Worm (Caenorhabditis elegans) whole organism, young adult: ENCODE measurements around the gene M04G7.1.

Experiments
- B0019.2 ChIP-seq: fragments of 200-800 bp; sonication (Bioruptor generic); conservative IDR thresholded peaks from 2 replicates; pipeline ENCODE4 v1.3.6; 2022; ENCODE audit warnings: missing genetic modification reagents, missing genetic modification characterization, missing compliant biosample characterization
- F57C9.4 ChIP-seq: sonication (generic microtip); optimal IDR thresholded peaks from 2 replicates; lab custom pipeline; 2017; ENCODE audit warnings: mild to moderate bottlenecking, missing genetic modification characterization, missing compliant biosample characterization
- K11D2.4 ChIP-seq: fragments of 200-800 bp; sonication (Bioruptor generic); IDR thresholded peaks from 2 replicates; pipeline ENCODE4 v1.3.6; 2022; ENCODE audit warnings: missing genetic modification reagents, missing genetic modification characterization, missing compliant biosample characterization
- K12H6.12 ChIP-seq: fragments of 200-800 bp; sonication (Bioruptor generic); optimal IDR thresholded peaks from 2 replicates; lab custom pipeline; 2018; ENCODE audit warnings: mild to moderate bottlenecking, missing genetic modification characterization, missing compliant biosample characterization
- T26A5.8 ChIP-seq: sonication (generic microtip); optimal IDR thresholded peaks from 2 replicates; lab custom pipeline; 2016; ENCODE audit warnings: missing genetic modification characterization, missing compliant biosample characterization
- Y53G8AR.9 ChIP-seq: fragments of 200-800 bp; sonication (Bioruptor generic); conservative IDR thresholded peaks from 2 replicates; pipeline ENCODE4 v1.3.6; 2022; ENCODE audit warnings: missing genetic modification reagents, missing genetic modification characterization, missing compliant biosample characterization
- Y67H2A.10 ChIP-seq: fragments of 200-800 bp; sonication (Bioruptor generic); conservative IDR thresholded peaks from 2 replicates; pipeline ENCODE4 v1.3.6; 2022; ENCODE audit warnings: missing genetic modification reagents, missing genetic modification characterization, missing compliant biosample characterization
- ama-1 ChIP-seq, 3 experiments: fragments of 150-350 bp in 1 of 3; sonication (generic microtip) in 2 of 3; optimal IDR thresholded peaks; 2 replicates each; lab custom pipeline; 2014 to 2018; ENCODE audit warnings: missing biosample characterization in 2 of 3, missing genetic modification characterization in 2 of 3, missing genetic modification reagents in 2 of 3
- aptf-2 ChIP-seq: fragments of 200-800 bp; sonication (Bioruptor generic); conservative IDR thresholded peaks from 2 replicates; pipeline ENCODE4 v1.3.6; 2022; ENCODE audit warnings: missing genetic modification reagents, missing genetic modification characterization, missing compliant biosample characterization
- athp-1 ChIP-seq: sonication (generic microtip); optimal IDR thresholded peaks from 2 replicates; lab custom pipeline; 2017; ENCODE audit warnings: mild to moderate bottlenecking, missing genetic modification characterization, missing compliant biosample characterization
- attf-5 ChIP-seq: fragments of 200-800 bp; sonication (Bioruptor generic); optimal IDR thresholded peaks from 2 replicates; lab custom pipeline; 2018; ENCODE audit warnings: mild to moderate bottlenecking, missing genetic modification characterization, missing compliant biosample characterization
- bed-2 ChIP-seq: fragments of 200-800 bp; sonication (Bioruptor generic); IDR thresholded peaks from 2 replicates; pipeline ENCODE4 v1.3.6; 2022; ENCODE audit warnings: missing genetic modification reagents, missing genetic modification characterization, missing compliant biosample characterization
- cebp-1 ChIP-seq, 2 experiments: fragments of 200-800 bp in 1 of 2; sonication (Bioruptor generic) in 1 of 2; sonication (generic microtip) in 1 of 2; IDR thresholded peaks in 1 of 2; optimal IDR thresholded peaks in 1 of 2; 2 replicates each; pipeline versions ENCODE4 v1.3.6 to Lab custom; 2017 to 2022; ENCODE audit warnings: missing compliant biosample characterization in 2 of 2, missing genetic modification characterization in 2 of 2, mild to moderate bottlenecking in 1 of 2, missing genetic modification reagents in 1 of 2, moderate library complexity in 1 of 2
- cebp-2 ChIP-seq: fragments of 200-800 bp; sonication (Bioruptor generic); IDR thresholded peaks from 2 replicates; pipeline ENCODE4 v1.3.6; 2022; ENCODE audit warnings: missing genetic modification characterization, missing compliant biosample characterization
- dpff-1 ChIP-seq: sonication (generic microtip); optimal IDR thresholded peaks from 2 replicates; lab custom pipeline; 2017; ENCODE audit warnings: mild to moderate bottlenecking, missing genetic modification characterization, missing compliant biosample characterization
- dpl-1 ChIP-seq: fragments of 150-350 bp; optimal IDR thresholded peaks from 2 replicates; lab custom pipeline; 2014; ENCODE audit warnings: missing biosample characterization, missing genetic modification reagents, missing genetic modification characterization
- egrh-3 ChIP-seq: fragments of 200-800 bp; sonication (Bioruptor generic); IDR thresholded peaks from 2 replicates; pipeline ENCODE4 v1.3.6; 2022; ENCODE audit warnings: missing genetic modification reagents, missing genetic modification characterization, missing compliant biosample characterization
- ets-4 ChIP-seq: fragments of 200-800 bp; sonication (Bioruptor generic); optimal IDR thresholded peaks from 2 replicates; lab custom pipeline; 2018; ENCODE audit warnings: mild to moderate bottlenecking, missing genetic modification characterization, missing compliant biosample characterization
- fkh-3 ChIP-seq: sonication (generic microtip); optimal IDR thresholded peaks from 2 replicates; lab custom pipeline; 2016; ENCODE audit warnings: mild to moderate bottlenecking, missing genetic modification characterization, missing compliant biosample characterization
- him-1 ChIP-seq: sonication (generic microtip); optimal IDR thresholded peaks from 2 replicates; lab custom pipeline; 2016; ENCODE audit warnings: missing genotype, missing genetic modification reagents, missing genetic modification characterization, missing compliant biosample characterization
- hmg-1.2 ChIP-seq: fragments of 200-800 bp; sonication (Bioruptor generic); IDR thresholded peaks from 2 replicates; pipeline ENCODE4 v1.3.6; 2022; ENCODE audit warnings: missing genetic modification reagents, missing genetic modification characterization, missing compliant biosample characterization
- let-607 ChIP-seq, 2 experiments: fragments of 200-800 bp in 1 of 2; sonication (Bioruptor generic) in 1 of 2; sonication (generic microtip) in 1 of 2; optimal IDR thresholded peaks; 2 replicates each; lab custom pipeline; 2016 to 2018; ENCODE audit warnings: mild to moderate bottlenecking in 2 of 2, missing compliant biosample characterization in 2 of 2, missing genetic modification characterization in 2 of 2, moderate library complexity in 2 of 2, missing genotype in 1 of 2
- lin-26 ChIP-seq: fragments of 200-800 bp; sonication (Bioruptor generic); IDR thresholded peaks from 2 replicates; pipeline ENCODE4 v1.3.6; 2022; ENCODE audit warnings: missing genetic modification reagents, missing genetic modification characterization, missing compliant biosample characterization
- lin-35 ChIP-seq, 3 experiments: fragments of 150-350 bp in 2 of 3; sonication (generic microtip) in 1 of 3; optimal IDR thresholded peaks; 2 replicates each; lab custom pipeline; 2014 to 2018; ENCODE audit warnings: missing biosample characterization in 3 of 3, missing genetic modification characterization in 3 of 3, missing genetic modification reagents in 3 of 3
- lin-40 ChIP-seq: sonication (generic microtip); optimal IDR thresholded peaks from 2 replicates; lab custom pipeline; 2016; ENCODE audit warnings: missing genetic modification characterization, mild to moderate bottlenecking, missing compliant biosample characterization, missing genotype, missing genetic modification reagents
- lin-54 ChIP-seq: fragments of 200-800 bp; sonication (Bioruptor generic); optimal IDR thresholded peaks from 2 replicates; lab custom pipeline; 2018; ENCODE audit warnings: mild to moderate bottlenecking, missing genetic modification characterization, missing compliant biosample characterization
- lsl-1 ChIP-seq: fragments of 200-800 bp; sonication (Bioruptor generic); optimal IDR thresholded peaks from 2 replicates; lab custom pipeline; 2018; ENCODE audit warnings: mild to moderate bottlenecking, missing genetic modification characterization, moderate library complexity, missing compliant biosample characterization
- lsy-27 ChIP-seq: sonication (generic microtip); optimal IDR thresholded peaks from 2 replicates; lab custom pipeline; 2017; ENCODE audit warnings: missing genetic modification characterization, mild to moderate bottlenecking, missing compliant biosample characterization, antibody characterized with exemption, missing genotype, borderline replicate concordance; ENCODE audit not compliant: insufficient read depth
- madf-10 ChIP-seq: sonication (generic microtip); optimal IDR thresholded peaks from 2 replicates; lab custom pipeline; 2016; ENCODE audit warnings: mild to moderate bottlenecking, missing genetic modification characterization, missing compliant biosample characterization
- mcd-1 ChIP-seq: fragments of 200-800 bp; sonication (Bioruptor generic); IDR thresholded peaks from 2 replicates; pipeline ENCODE4 v1.3.6; 2022; ENCODE audit warnings: missing genetic modification reagents, missing genetic modification characterization, missing compliant biosample characterization
- nhr-179 ChIP-seq: sonication (generic microtip); optimal IDR thresholded peaks from 2 replicates; lab custom pipeline; 2016; ENCODE audit warnings: mild to moderate bottlenecking, missing genetic modification characterization, missing compliant biosample characterization
- nhr-27 ChIP-seq: fragments of 200-800 bp; sonication (Bioruptor generic); optimal IDR thresholded peaks from 2 replicates; lab custom pipeline; 2018; ENCODE audit warnings: mild to moderate bottlenecking, missing genetic modification characterization, moderate library complexity, missing compliant biosample characterization
- nhr-80 ChIP-seq: sonication (generic microtip); optimal IDR thresholded peaks from 2 replicates; lab custom pipeline; 2016; ENCODE audit warnings: missing genetic modification characterization, missing compliant biosample characterization
- nhr-90 ChIP-seq: sonication (generic microtip); optimal IDR thresholded peaks from 2 replicates; lab custom pipeline; 2016; ENCODE audit warnings: missing genotype, mild to moderate bottlenecking, missing genetic modification characterization, missing compliant biosample characterization
- pha-4 ChIP-seq: fragments of 150-350 bp; sonication (generic microtip); optimal IDR thresholded peaks from 2 replicates; lab custom pipeline; 2014; ENCODE audit warnings: missing biosample characterization, missing genetic modification reagents, missing genetic modification characterization
- snpc-1.3 ChIP-seq: sonication (generic microtip); optimal IDR thresholded peaks from 2 replicates; lab custom pipeline; 2017; ENCODE audit warnings: missing genetic modification characterization, mild to moderate bottlenecking, missing compliant biosample characterization, antibody characterized with exemption, moderate library complexity, missing genotype, missing genetic modification reagents; ENCODE audit not compliant: insufficient read depth
- snpc-4 ChIP-seq, 5 experiments: fragments of 150-350 bp in 1 of 5; sonication (generic microtip) in 4 of 5; optimal IDR thresholded peaks; 2 replicates each; lab custom pipeline; 2014 to 2018; ENCODE audit warnings: missing genetic modification characterization in 5 of 5, missing biosample characterization in 3 of 5, antibody characterized with exemption in 2 of 5, mild to moderate bottlenecking in 2 of 5, missing compliant biosample characterization in 2 of 5, missing genotype in 2 of 5, moderate library complexity in 2 of 5, missing genetic modification reagents in 1 of 5
- sptf-2 ChIP-seq: fragments of 200-800 bp; sonication (Bioruptor generic); optimal IDR thresholded peaks from 2 replicates; lab custom pipeline; 2018; ENCODE audit warnings: mild to moderate bottlenecking, missing genetic modification characterization, missing compliant biosample characterization
- ztf-28 ChIP-seq: fragments of 200-800 bp; sonication (Bioruptor generic); IDR thresholded peaks from 2 replicates; pipeline ENCODE4 v1.3.6; 2022; ENCODE audit warnings: missing genetic modification reagents, missing genetic modification characterization, missing compliant biosample characterization
- ztf-3 ChIP-seq: fragments of 200-800 bp; sonication (Bioruptor generic); optimal IDR thresholded peaks from 2 replicates; lab custom pipeline; 2018; ENCODE audit warnings: mild to moderate bottlenecking, missing genetic modification characterization, missing compliant biosample characterization

Gene M04G7.1

DNA sequence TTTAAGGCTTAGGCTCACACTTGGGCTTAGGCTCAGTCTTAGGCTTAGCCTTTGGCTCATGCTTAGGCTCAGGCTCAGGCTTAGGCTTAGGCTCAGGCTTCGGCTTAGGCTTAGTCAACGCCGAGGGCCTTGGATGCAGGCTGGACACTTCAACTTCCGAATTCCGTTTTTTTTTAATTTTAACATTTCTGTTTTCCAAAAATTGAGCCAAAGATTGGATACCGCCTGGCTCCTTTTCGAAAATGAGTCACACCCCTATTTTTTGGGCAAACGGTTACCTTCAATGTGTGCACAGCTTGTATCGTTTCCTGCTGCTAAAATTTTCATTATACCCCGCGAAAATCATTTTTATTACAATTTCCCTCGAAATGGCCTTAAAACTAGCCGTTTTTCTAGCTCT lies at the start of gene M04G7.1:
M04G7.1 (plus strand) TSS at position 301 of the 400 bp plus-strand sequence.
- TF ChIP-seq lin-26 (GFP tag; lab: Robert Waterston, UW) (no peak), egrh-3 (GFP tag; lab: Robert Waterston, UW) (no peak), mcd-1 (GFP tag; lab: Robert Waterston, UW) (no peak), fkh-3 (tag; lab: Kevin White, UChicago) (no peak), snpc-1.3 (tag; lab: Kevin White, UChicago) (no peak), lsl-1 (GFP tag; lab: Kevin White, UChicago) (no peak), pha-4 (no peak), nhr-27 (no peak), T26A5.8 (tag; lab: Kevin White, UChicago) (no peak), dpl-1 (GFP tag; lab: Kevin White, UChicago) (no peak), nhr-179 (tag; lab: Kevin White, UChicago) (no peak), ztf-3 (GFP tag; lab: Kevin White, UChicago) (no peak), nhr-90 (tag; lab: Kevin White, UChicago) (no peak)

DNA sequence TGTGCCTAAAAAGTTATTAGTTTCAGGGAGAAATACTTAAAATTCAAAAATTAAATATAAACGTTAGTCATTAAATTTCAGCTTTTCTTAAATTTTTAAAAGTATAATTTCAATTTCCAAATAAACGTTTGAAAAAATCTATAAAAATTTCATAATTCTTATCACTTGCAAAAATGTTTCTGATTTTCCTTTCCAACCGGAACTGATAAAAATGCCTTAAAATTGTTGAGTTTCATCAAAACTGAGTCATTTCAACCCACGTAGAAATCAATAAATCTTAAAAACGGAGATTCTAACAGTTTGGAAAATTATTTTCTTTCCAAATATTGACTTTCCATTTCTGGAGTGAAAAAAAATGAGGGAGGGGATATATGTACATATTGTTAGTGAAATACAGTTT lies 46.7 kb upstream of the M04G7.1 start:
- TF ChIP-seq nhr-80 (tag; lab: Kevin White, UChicago) = peak; percentile 19
- no peak for TF ChIP-seq dpff-1 (tag; lab: Kevin White, UChicago)

DNA sequence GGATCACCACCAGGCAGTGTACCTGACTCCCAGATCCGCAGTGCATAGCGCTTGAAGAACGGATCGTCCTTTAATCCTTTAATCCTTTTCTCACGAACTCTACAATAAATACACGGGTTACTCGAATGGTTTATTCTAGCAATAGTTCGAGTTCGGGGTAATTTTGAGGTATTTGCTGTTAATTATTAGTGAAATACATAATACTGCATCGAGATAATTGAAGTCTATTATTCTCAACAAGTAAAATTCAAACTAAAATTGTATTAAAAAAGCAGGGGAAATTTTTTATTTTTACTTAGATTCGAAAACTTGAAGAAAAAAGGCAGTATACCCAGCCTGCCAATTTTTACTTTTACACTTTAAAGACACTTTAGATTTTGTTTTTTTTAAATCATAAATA lies 45.6 kb upstream of the M04G7.1 start, which contains the start of gene kgb-1:
kgb-1 (minus strand) TSS at position 101 of the 400 bp plus-strand sequence.
- TF ChIP-seq athp-1 = no peak
- no peak for TF ChIP-seq lin-54 (GFP tag; lab: Kevin White, UChicago)
- no peak for TF ChIP-seq ets-4 (GFP tag; lab: Kevin White, UChicago)
- TF ChIP-seq Y53G8AR.9 (GFP tag; lab: Robert Waterston, UW) = no peak
- TF ChIP-seq bed-2 = no peak
- no peak for TF ChIP-seq hmg-1.2 (GFP tag; lab: Robert Waterston, UW)
- no peak for TF ChIP-seq snpc-4 (GFP tag; optimal IDR thresholded peaks at IDR 0.05; lab: Kevin White, UChicago)
- TF ChIP-seq snpc-4 (tag; optimal IDR thresholded peaks at IDR 0.05; lab: Kevin White, UChicago) = no peak
- no peak for TF ChIP-seq lin-26 (GFP tag; lab: Robert Waterston, UW)
- no peak for TF ChIP-seq aptf-2 (GFP tag; lab: Robert Waterston, UW)
- no peak for TF ChIP-seq B0019.2 (GFP tag; lab: Robert Waterston, UW)
- TF ChIP-seq F57C9.4 = no peak
- TF ChIP-seq ama-1 (optimal IDR thresholded peaks at IDR 0.05; lab: Kevin White, UChicago) = no peak
- no peak for TF ChIP-seq ama-1 (GFP tag; optimal IDR thresholded peaks at IDR 0.05; lab: Kevin White, UChicago)
- TF ChIP-seq nhr-80 (tag; lab: Kevin White, UChicago) = no peak
- no peak for TF ChIP-seq ztf-28 (GFP tag; lab: Robert Waterston, UW)
- no peak for TF ChIP-seq lsy-27 (tag; lab: Kevin White, UChicago)
- no peak for TF ChIP-seq let-607 (tag; optimal IDR thresholded peaks at IDR 0.05; lab: Kevin White, UChicago)
- no peak for TF ChIP-seq him-1 (tag; lab: Kevin White, UChicago)
- TF ChIP-seq sptf-2 (GFP tag; lab: Kevin White, UChicago) = no peak
- no peak for TF ChIP-seq Y67H2A.10

DNA sequence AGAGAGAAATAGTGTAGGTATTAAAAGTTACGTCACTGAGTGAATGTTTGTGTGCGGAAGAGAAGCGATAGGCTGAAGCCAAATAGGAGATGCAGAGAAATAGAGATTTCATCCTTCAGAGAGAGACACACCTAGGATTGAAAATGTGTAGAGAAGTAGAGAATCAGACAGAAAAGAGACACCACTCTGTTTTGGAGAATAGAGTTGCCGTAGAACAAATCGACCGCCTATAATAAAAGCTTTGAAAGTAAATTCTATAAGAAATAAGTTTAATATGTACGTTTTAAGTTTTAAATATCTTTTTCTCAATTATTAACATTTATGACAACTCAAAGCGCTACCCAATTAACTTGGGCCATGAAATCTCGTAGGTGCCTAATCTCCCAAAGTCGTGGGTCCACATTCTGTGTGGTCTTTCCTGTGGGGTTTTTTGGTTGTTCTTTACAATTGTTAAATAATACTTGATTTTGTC lies 45.1 kb upstream of the M04G7.1 start, which contains the start of gene T07A9.12:
T07A9.12 (plus strand) TSS at position 448 of the 472 bp plus-strand sequence.
- TF ChIP-seq madf-10 = peak; percentile 32
- no peak for TF ChIP-seq cebp-1 (GFP tag; IDR thresholded peaks at IDR 0.05; lab: Robert Waterston, UW)
- peak; percentile 67 for TF ChIP-seq cebp-1 (tag; optimal IDR thresholded peaks at IDR 0.05; lab: Kevin White, UChicago)
- TF ChIP-seq lin-35 (GFP tag; optimal IDR thresholded peaks at IDR 0.05; lab: Kevin White, UChicago) = peak in 1 of 3 experiments; percentile 39
- TF ChIP-seq mcd-1 (GFP tag; lab: Robert Waterston, UW) = peak; percentile 45
- TF ChIP-seq egrh-3 (GFP tag; lab: Robert Waterston, UW) = peak; percentile 21; the same call in 1 of the 2 replicates
- TF ChIP-seq snpc-4 (GFP tag; optimal IDR thresholded peaks at IDR 0.05; lab: Kevin White, UChicago) = no peak
- TF ChIP-seq snpc-4 (tag; optimal IDR thresholded peaks at IDR 0.05; lab: Kevin White, UChicago) = peak in 1 of 4 experiments; percentile 34
- TF ChIP-seq lin-40 (tag; lab: Kevin White, UChicago) = peak; percentile 72
- peak; percentile 83 for TF ChIP-seq attf-5 (GFP tag; lab: Kevin White, UChicago)
- TF ChIP-seq let-607 (tag; optimal IDR thresholded peaks at IDR 0.05; lab: Kevin White, UChicago) = peak in 1 of 2 experiments; percentile 32
- TF ChIP-seq lin-54 (GFP tag; lab: Kevin White, UChicago) = peak; percentile 2
- TF ChIP-seq cebp-2 = no peak
- peak; percentile 75 for TF ChIP-seq K12H6.12 (tag; lab: Kevin White, UChicago)
- peak; percentile 93 for TF ChIP-seq hmg-1.2 (GFP tag; lab: Robert Waterston, UW)
- TF ChIP-seq K11D2.4 (GFP tag; lab: Robert Waterston, UW) = 0 out of 2 replicates have a peak, but pooled peaks have one; percentile 13
